Worm (Caenorhabditis elegans) whole organism, midembryonic: Measurements from ENCODE around the gene lido-9.

Source experiments
- T22C8.4 ChIP-seq: fragments of 200-800 bp; sonication (Bioruptor generic); IDR thresholded peaks from 2 replicates; pipeline ENCODE4 v1.3.6; 2022; ENCODE audit warnings: missing genetic modification characterization, missing compliant biosample characterization
- flt-1 ChIP-seq: fragments of 200-800 bp; sonication (Bioruptor generic); IDR thresholded peaks from 2 replicates; pipeline ENCODE4 v1.3.6; 2022; ENCODE audit warnings: missing genetic modification characterization, missing compliant biosample characterization
- ref-1 ChIP-seq: fragments of 200-800 bp; sonication (Bioruptor generic); conservative IDR thresholded peaks from 2 replicates; pipeline ENCODE4 v1.3.6; 2022; ENCODE audit warnings: missing genetic modification reagents, missing genetic modification characterization, missing compliant biosample characterization
- ztf-23 ChIP-seq: fragments of 200-800 bp; sonication (Bioruptor generic); IDR thresholded peaks from 2 replicates; pipeline ENCODE4 v1.3.6; 2022; ENCODE audit warnings: missing genetic modification reagents, missing genetic modification characterization, missing compliant biosample characterization

- TF ChIP-seq flt-1 (GFP tag; lab: Robert Waterston, UW) (no peak), ref-1 (GFP tag; lab: Robert Waterston, UW) (no peak), T22C8.4 (GFP tag; lab: Robert Waterston, UW) (no peak), ztf-23 (GFP tag; lab: Robert Waterston, UW) (no peak)
Observed at ce11 chrII:3002211-3002610, 1.6 kb downstream of the lido-9 start, which contains the start of gene lido-10.
